Fruit fly (Drosophila melanogaster): ENCODE results near the gene SPE.

The SPE gene

dm6 chr3R:23726740-23727139 lies 40.7 kb downstream of the SPE start (continued):
- TF ChIP-seq CG7372 (GFP tag; IDR thresholded peaks at IDR 0.05) (peak; percentile 81), row (GFP tag; IDR thresholded peaks at IDR 0.05) (peak; percentile 87), CG8089 (GFP tag; optimal IDR thresholded peaks at IDR 0.05) (peak; percentile 13), CG30020 (tag; optimal IDR thresholded peaks at IDR 0.05) (no peak), onecut (GFP tag; IDR thresholded peaks at IDR 0.05) (no peak), CG17912 (GFP tag; optimal IDR thresholded peaks at IDR 0.05) (no peak), CG10959 (GFP tag; IDR thresholded peaks at IDR 0.05) (no peak), C15 (GFP tag; IDR thresholded peaks at IDR 0.05) (0 out of 3 replicates have a peak, but pooled peaks have one; percentile 50), CG13894 (tag; optimal IDR thresholded peaks at IDR 0.05) (peak; percentile 87), CG2116 (GFP tag; optimal IDR thresholded peaks at IDR 0.05) (peak; percentile 31), tin (GFP tag; optimal IDR thresholded peaks at IDR 0.05) (peak; percentile 55), Xbp1 (GFP tag; optimal IDR thresholded peaks at IDR 0.05) (peak; percentile 71), cato (GFP tag; optimal IDR thresholded peaks at IDR 0.05; ENCODE audit: borderline replicate concordance) (peak; percentile 23), Lhr (GFP tag; optimal IDR thresholded peaks at IDR 0.05) (no peak), luna (GFP tag; optimal IDR thresholded peaks at IDR 0.05) (peak; percentile 1), usp (GFP tag; optimal IDR thresholded peaks at IDR 0.05) (no peak), Sox102F (GFP tag; optimal IDR thresholded peaks at IDR 0.05) (peak; percentile 81), br (optimal IDR thresholded peaks at IDR 0.05) (no peak), pzg (GFP tag; optimal IDR thresholded peaks at IDR 0.05) (no peak), CrebB (tag; optimal IDR thresholded peaks at IDR 0.05) (peak; percentile 66), sima (GFP tag; optimal IDR thresholded peaks at IDR 0.05) (peak; percentile 22), chinmo (GFP tag; IDR thresholded peaks at IDR 0.05; ENCODE audit: partially characterized antibody) (0 out of 4 replicates have a peak, but pooled peaks have one; percentile 36), Elba2 (GFP tag; optimal IDR thresholded peaks at IDR 0.05) (no peak), Rx (GFP tag; IDR thresholded peaks at IDR 0.05) (peak; percentile 57), Mrtf (GFP tag; IDR thresholded peaks at IDR 0.05) (peak; percentile 67; the same call in 1 of the 3 replicates), tx (GFP tag; optimal IDR thresholded peaks at IDR 0.05) (peak; percentile 64), Adf1 (GFP tag; IDR thresholded peaks at IDR 0.05) (peak; percentile 68), Ada2b (GFP tag; IDR thresholded peaks at IDR 0.05) (peak; percentile 85), CG1647 (GFP tag; optimal IDR thresholded peaks at IDR 0.05) (peak; percentile 65), CG8281 (tag; optimal IDR thresholded peaks at IDR 0.05) (peak; percentile 10), CG33557 (GFP tag; optimal IDR thresholded peaks at IDR 0.05) (no peak), Sry-δ (GFP tag; optimal IDR thresholded peaks at IDR 0.05) (peak; percentile 14), D (optimal IDR thresholded peaks at IDR 0.05) (no peak), D (GFP tag; optimal IDR thresholded peaks at IDR 0.05) (peak; percentile 10), CG12104 (GFP tag; optimal IDR thresholded peaks at IDR 0.05) (peak; percentile 51), vvl (GFP tag; IDR thresholded peaks at IDR 0.05) (peak; percentile 88), CG2199 (GFP tag; IDR thresholded peaks at IDR 0.05) (no peak), Spps (tag; optimal IDR thresholded peaks at IDR 0.05) (peak; percentile 23), insv (GFP tag; optimal IDR thresholded peaks at IDR 0.05) (no peak), h (optimal IDR thresholded peaks at IDR 0.05) (no peak), CG15073 (GFP tag; optimal IDR thresholded peaks at IDR 0.05) (no peak), CG5180 (GFP tag; optimal IDR thresholded peaks at IDR 0.05) (no peak), en (GFP tag; optimal IDR thresholded peaks at IDR 0.05) (peak; percentile 42), nerfin-1 (tag; optimal IDR thresholded peaks at IDR 0.05) (no peak), CG11093 (GFP tag; IDR thresholded peaks at IDR 0.05) (0 out of 3 replicates have a peak, but pooled peaks have one; percentile 18), Med (GFP tag) (peak; percentile 95), sens-2 (GFP tag; IDR thresholded peaks at IDR 0.05) (no peak), Fer2 (tag; optimal IDR thresholded peaks at IDR 0.05) (peak; percentile 45), E2f1 (GFP tag; IDR thresholded peaks at IDR 0.05) (peak; percentile 73), CG15514 (GFP tag; optimal IDR thresholded peaks at IDR 0.05) (peak; percentile 81), ci (GFP tag; IDR thresholded peaks at IDR 0.05) (peak; percentile 77), PHDP (tag; optimal IDR thresholded peaks at IDR 0.05) (peak; percentile 90), CG2889 (GFP tag; IDR thresholded peaks at IDR 0.05) (peak; percentile 78; the same call in 1 of the 3 replicates)
